Worm (Caenorhabditis elegans) whole organism, early embryonic: ENCODE measurements around the gene nhr-182.

Source experiments
- B0310.2 ChIP-seq: sonication (generic microtip); optimal IDR thresholded peaks from 2 replicates; lab custom pipeline; 2016; ENCODE audit warnings: mild to moderate bottlenecking, missing genetic modification characterization, missing compliant biosample characterization
- F13C5.2 ChIP-seq: sonication (generic microtip); optimal IDR thresholded peaks from 2 replicates; lab custom pipeline; 2017; ENCODE audit warnings: mild to moderate bottlenecking, missing genetic modification characterization, inconsistent platforms, missing compliant biosample characterization
- aly-1 ChIP-seq: sonication (generic microtip); optimal IDR thresholded peaks from 2 replicates; lab custom pipeline; 2016; ENCODE audit warnings: missing genetic modification characterization, missing compliant biosample characterization
- ama-1 ChIP-seq: fragments of 150-350 bp; optimal IDR thresholded peaks from 2 replicates; lab custom pipeline; 2014
- ceh-13 ChIP-seq: fragments of 200-800 bp; sonication (Bioruptor generic); optimal IDR thresholded peaks from 2 replicates; lab custom pipeline; 2018; ENCODE audit warnings: mild to moderate bottlenecking, missing genetic modification characterization, missing compliant biosample characterization
- ceh-36 ChIP-seq: sonication (generic microtip); optimal IDR thresholded peaks from 2 replicates; lab custom pipeline; 2016; ENCODE audit warnings: missing genetic modification characterization, inconsistent platforms, missing compliant biosample characterization
- ets-7 ChIP-seq: sonication (generic microtip); optimal IDR thresholded peaks from 2 replicates; lab custom pipeline; 2016; ENCODE audit warnings: missing genotype, missing genetic modification characterization, missing compliant biosample characterization
- flt-1 ChIP-seq: fragments of 200-800 bp; sonication (Bioruptor generic); IDR thresholded peaks from 2 replicates; pipeline ENCODE4 v1.3.6; 2022; ENCODE audit warnings: missing genetic modification characterization, missing compliant biosample characterization
- hmbx-1 ChIP-seq: sonication (generic microtip); optimal IDR thresholded peaks from 2 replicates; lab custom pipeline; 2016; ENCODE audit warnings: mild to moderate bottlenecking, missing genetic modification characterization, missing compliant biosample characterization
- hmg-4 ChIP-seq: fragments of 200-800 bp; sonication (Bioruptor generic); optimal IDR thresholded peaks from 2 replicates; lab custom pipeline; 2018; ENCODE audit warnings: mild to moderate bottlenecking, missing genetic modification characterization, missing compliant biosample characterization
- hnd-1 ChIP-seq: sonication (generic microtip); optimal IDR thresholded peaks from 2 replicates; lab custom pipeline; 2016; ENCODE audit warnings: missing genetic modification characterization, missing compliant biosample characterization
- pes-1 ChIP-seq: fragments of 200-800 bp; sonication (Bioruptor generic); IDR thresholded peaks from 2 replicates; pipeline ENCODE4 v1.3.6; 2022; ENCODE audit warnings: missing genetic modification reagents, missing genetic modification characterization, missing compliant biosample characterization
- scrt-1 ChIP-seq: fragments of 200-800 bp; sonication (Bioruptor generic); IDR thresholded peaks from 2 replicates; pipeline ENCODE4 v1.3.6; 2022; ENCODE audit warnings: missing genetic modification characterization, missing compliant biosample characterization
- sea-1 ChIP-seq: fragments of 200-800 bp; sonication (Bioruptor generic); conservative IDR thresholded peaks from 2 replicates; pipeline ENCODE4 v1.3.6; 2022; ENCODE audit warnings: missing genetic modification characterization, missing compliant biosample characterization
- tbx-11 ChIP-seq: fragments of 200-800 bp; sonication (Bioruptor generic); IDR thresholded peaks from 2 replicates; pipeline ENCODE4 v1.3.6; 2022; ENCODE audit warnings: missing genetic modification characterization, missing compliant biosample characterization
- tbx-37 ChIP-seq: fragments of 200-800 bp; sonication (Bioruptor generic); conservative IDR thresholded peaks from 2 replicates; pipeline ENCODE4 v1.3.6; 2022; ENCODE audit warnings: missing genetic modification reagents, missing genetic modification characterization, missing compliant biosample characterization
- tra-4 ChIP-seq: sonication (generic microtip); optimal IDR thresholded peaks from 2 replicates; lab custom pipeline; 2017; ENCODE audit warnings: missing genetic modification characterization, missing compliant biosample characterization

The nhr-182 gene

DNA sequence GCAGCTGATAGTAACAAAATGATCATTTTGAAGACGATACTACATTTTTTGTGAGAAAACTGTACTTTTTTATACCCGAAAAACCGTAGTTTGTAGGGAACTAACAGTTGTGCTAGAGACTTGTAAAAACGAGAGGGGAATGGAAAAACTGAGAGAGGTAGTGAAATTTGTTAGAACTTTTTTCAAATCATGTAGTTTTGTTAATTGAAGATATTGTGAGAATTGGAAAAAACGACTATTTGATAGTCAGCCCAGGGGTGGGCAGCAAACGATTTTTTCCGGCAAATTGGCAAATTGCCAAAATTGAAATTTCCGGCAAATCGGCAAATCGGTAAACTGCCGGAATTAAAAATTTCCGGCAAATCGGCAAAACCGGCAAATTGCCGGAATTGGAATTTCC is 10.4 kb downstream of the nhr-182 start, which contains the start of gene cyp-33C6:
cyp-33C6 (minus strand) TSS at position 101 of the 400 bp plus-strand sequence.
- TF ChIP-seq tbx-11 (GFP tag; lab: Robert Waterston, UW) = no peak
- TF ChIP-seq hmbx-1 (tag; lab: Kevin White, UChicago) = no peak

DNA sequence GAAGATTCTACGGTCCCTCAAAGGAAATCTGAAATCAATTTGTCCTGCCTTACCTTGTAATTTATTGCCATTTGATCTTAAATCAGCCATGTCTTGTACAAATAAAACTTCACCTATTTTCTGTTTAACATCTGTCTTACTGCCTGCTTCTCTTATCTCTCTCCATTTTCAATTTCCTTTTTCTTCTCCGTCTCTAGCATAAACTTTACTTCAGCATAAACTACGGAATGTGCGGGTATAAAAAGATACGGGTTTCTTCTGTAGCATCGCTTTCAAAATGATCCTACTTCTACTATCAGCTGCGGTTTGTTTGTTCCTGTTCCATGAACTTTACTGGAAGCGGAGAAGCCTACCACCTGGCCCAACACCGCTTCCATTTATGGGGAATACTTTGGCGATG is 15.0 kb downstream of the nhr-182 start, which contains the start of gene cyp-33C5:
cyp-33C5 (plus strand) TSS at position 254 of the 400 bp plus-strand sequence.
- TF ChIP-seq F13C5.2 (tag; lab: Kevin White, UChicago) = no peak

DNA sequence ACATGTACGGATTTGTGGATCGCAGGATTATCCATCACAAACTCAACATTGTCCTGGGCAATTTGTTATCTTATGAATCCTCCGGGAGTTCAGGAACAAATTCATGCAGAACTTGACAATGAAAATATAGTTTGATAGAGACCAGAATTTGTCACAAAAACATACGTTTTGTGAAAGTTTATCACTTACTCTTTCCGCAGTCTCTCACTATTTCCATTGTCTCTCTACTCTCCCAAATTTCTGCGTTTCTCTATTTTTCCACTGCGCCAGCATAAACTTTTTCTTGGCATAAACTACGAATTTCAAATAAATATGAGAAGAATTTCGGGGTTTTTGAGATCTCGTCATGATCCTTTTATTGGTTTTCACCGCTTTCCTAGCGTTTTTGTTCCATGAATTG is 17.1 kb downstream of the nhr-182 start, which contains the start of gene cyp-33C3:
cyp-33C3 (plus strand) TSS at position 149 of the 400 bp plus-strand sequence.
- TF ChIP-seq tra-4 (tag; lab: Kevin White, UChicago) (no peak), ceh-13 (no peak), hmg-4 (GFP tag; lab: Kevin White, UChicago) (no peak), pes-1 (GFP tag; lab: Robert Waterston, UW) (no peak), scrt-1 (GFP tag; lab: Robert Waterston, UW) (no peak), tbx-11 (GFP tag; lab: Robert Waterston, UW) (no peak), ceh-36 (tag; lab: Kevin White, UChicago) (no peak), ama-1 (no peak), F13C5.2 (tag; lab: Kevin White, UChicago) (no peak), B0310.2 (tag; lab: Kevin White, UChicago) (no peak), hmbx-1 (tag; lab: Kevin White, UChicago) (no peak), flt-1 (no peak), tbx-37 (GFP tag; lab: Robert Waterston, UW) (no peak), ets-7 (no peak), aly-1 (tag; lab: Kevin White, UChicago) (no peak), hnd-1 (no peak), sea-1 (no peak)

DNA sequence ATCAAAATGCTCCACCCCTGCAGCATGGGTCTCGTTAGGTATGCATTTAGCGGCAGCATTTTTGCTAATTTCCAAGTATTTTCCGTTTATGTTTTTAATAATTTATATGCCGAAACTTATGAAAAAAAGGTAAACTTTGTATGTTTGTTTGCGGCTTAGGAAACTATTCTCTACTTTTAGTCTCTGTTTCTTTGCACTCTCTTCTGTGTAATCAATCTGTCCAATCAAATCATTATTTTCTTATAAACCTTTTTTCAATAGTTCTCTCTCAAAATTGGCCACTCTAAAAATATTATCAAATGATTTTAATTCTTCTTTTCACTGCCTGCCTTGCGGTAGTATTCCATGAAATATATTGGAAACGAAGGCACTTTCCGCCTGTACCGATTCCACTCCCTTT is 21.7 kb downstream of the nhr-182 start:
- TF ChIP-seq tra-4 (tag; lab: Kevin White, UChicago) (no peak), hmg-4 (GFP tag; lab: Kevin White, UChicago) (no peak), hmbx-1 (tag; lab: Kevin White, UChicago) (no peak), pes-1 (GFP tag; lab: Robert Waterston, UW) (no peak), scrt-1 (GFP tag; lab: Robert Waterston, UW) (no peak), flt-1 (no peak), ama-1 (no peak), ceh-13 (no peak), ets-7 (no peak), tbx-11 (GFP tag; lab: Robert Waterston, UW) (no peak), ceh-36 (tag; lab: Kevin White, UChicago) (no peak), tbx-37 (GFP tag; lab: Robert Waterston, UW) (no peak)

- TF ChIP-seq tbx-11 (GFP tag; lab: Robert Waterston, UW) (no peak), aly-1 (tag; lab: Kevin White, UChicago) (no peak), F13C5.2 (tag; lab: Kevin White, UChicago) (no peak), pes-1 (GFP tag; lab: Robert Waterston, UW) (no peak), ceh-36 (tag; lab: Kevin White, UChicago) (no peak), tra-4 (tag; lab: Kevin White, UChicago) (no peak), sea-1 (no peak), flt-1 (no peak), hnd-1 (no peak), hmbx-1 (tag; lab: Kevin White, UChicago) (no peak), ama-1 (no peak), scrt-1 (GFP tag; lab: Robert Waterston, UW) (no peak), ets-7 (no peak), ceh-13 (no peak), tbx-37 (GFP tag; lab: Robert Waterston, UW) (no peak), hmg-4 (GFP tag; lab: Kevin White, UChicago) (no peak), B0310.2 (tag; lab: Kevin White, UChicago) (no peak)
Observed at ce11 chrV:2235848-2236247, 23.9 kb downstream of the nhr-182 start, which contains the start of gene cyp-33C4. cyp-33C4 (plus strand) TSS chrV:2236140.

DNA sequence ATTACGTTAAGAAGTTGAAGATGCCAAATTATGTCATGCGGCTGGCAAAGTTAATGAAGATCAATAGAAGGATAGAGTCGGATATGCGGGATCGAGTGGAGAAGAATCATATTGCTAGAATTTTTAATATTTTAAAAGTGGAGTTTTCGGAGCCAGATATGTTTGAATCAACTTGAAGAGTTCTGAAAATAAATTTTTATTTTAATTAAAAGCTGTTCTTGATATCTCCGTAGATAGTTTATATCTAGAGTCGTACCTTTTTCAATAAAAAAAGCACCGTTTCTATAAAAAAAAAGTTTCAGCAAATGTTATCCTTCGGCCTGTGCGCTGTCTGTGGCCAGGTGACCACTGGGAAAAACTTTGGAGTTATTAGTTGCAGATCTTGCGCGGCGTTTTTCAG is 26.6 kb downstream of the nhr-182 start, which contains the start of gene nhr-96:
nhr-96 (plus strand) TSS at position 301 of the 400 bp plus-strand sequence.
- TF ChIP-seq hnd-1 (no peak), tra-4 (tag; lab: Kevin White, UChicago) (no peak), pes-1 (GFP tag; lab: Robert Waterston, UW) (no peak), B0310.2 (tag; lab: Kevin White, UChicago) (no peak), ceh-36 (tag; lab: Kevin White, UChicago) (no peak), sea-1 (no peak), aly-1 (tag; lab: Kevin White, UChicago) (no peak), tbx-37 (GFP tag; lab: Robert Waterston, UW) (no peak), ceh-13 (no peak), tbx-11 (GFP tag; lab: Robert Waterston, UW) (no peak), ama-1 (no peak), hmg-4 (GFP tag; lab: Kevin White, UChicago) (no peak)

ce11 chrV:2230912-2231311 is 28.8 kb downstream of the nhr-182 start, which contains the start of gene nhr-134:
nhr-134 (plus strand) TSS chrV:2231223.
- TF ChIP-seq tbx-37 (GFP tag; lab: Robert Waterston, UW) (no peak), hmbx-1 (tag; lab: Kevin White, UChicago) (no peak), ets-7 (no peak), tra-4 (tag; lab: Kevin White, UChicago) (no peak), ceh-36 (tag; lab: Kevin White, UChicago) (no peak), flt-1 (no peak), ceh-13 (no peak), B0310.2 (tag; lab: Kevin White, UChicago) (no peak), sea-1 (no peak), ama-1 (no peak), hnd-1 (no peak), F13C5.2 (tag; lab: Kevin White, UChicago) (no peak), hmg-4 (GFP tag; lab: Kevin White, UChicago) (no peak), pes-1 (GFP tag; lab: Robert Waterston, UW) (no peak), tbx-11 (GFP tag; lab: Robert Waterston, UW) (no peak), aly-1 (tag; lab: Kevin White, UChicago) (no peak), scrt-1 (GFP tag; lab: Robert Waterston, UW) (no peak)
